Fruit fly (Drosophila melanogaster) whole organism: ENCODE data around the gene Ir87a.

Source experiments
- Dll ChIP-seq: fragments of >200 bp; optimal IDR thresholded peaks from 2 replicates; lab custom pipeline; 2017
- pan ChIP-seq: fragments of >200 bp; optimal IDR thresholded peaks from 2 replicates; lab custom pipeline; 2017

DNA sequence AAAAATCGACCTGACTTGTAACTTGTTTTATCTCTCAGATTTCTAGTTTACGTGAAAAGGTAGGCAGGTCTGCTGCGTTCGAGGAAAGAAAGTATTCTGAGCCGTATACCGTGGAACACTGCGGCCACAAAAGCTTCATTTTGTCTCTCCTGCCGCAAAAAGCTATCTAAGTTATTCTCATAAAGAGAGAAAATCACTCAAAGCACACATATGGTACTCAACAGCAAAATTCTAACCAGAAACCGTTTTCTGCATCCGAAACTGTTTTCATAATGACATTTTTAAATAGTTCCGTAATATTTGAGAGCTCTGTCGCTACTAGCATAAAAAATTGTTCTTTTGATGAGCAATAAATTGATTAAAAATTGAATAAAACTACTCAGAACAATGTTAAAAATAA, 40.4 kb upstream of the Ir87a start, which contains the start of the genes CG9813 and CG8870:
- TF ChIP-seq pan (lab: Kevin White, UChicago) (no peak), Dll (lab: Kevin White, UChicago) (no peak)
